Fruit fly (Drosophila melanogaster): Measurements from ENCODE around the gene CG13071.

dm6 chr3L:16303078-16303477, 40.5 kb downstream of the CG13071 start, which contains the start of gene CG13044:
- TF ChIP-seq CG8478 (optimal IDR thresholded peaks at IDR 0.05): no peak
- TF ChIP-seq CTCF (optimal IDR thresholded peaks at IDR 0.05): no peak

Measured in S2 (cell line).